Worm (Caenorhabditis elegans) whole organism, L1 larva: ENCODE results near the gene srsx-6.

Source experiments
- egl-27 ChIP-seq, 2 experiments: fragments of 150-350 bp in 1 of 2; sonication (generic microtip); optimal IDR thresholded peaks; 3 replicates each; lab custom pipeline; 2017 to 2018; ENCODE audit warnings: missing biosample characterization in 2 of 2, missing genetic modification characterization in 2 of 2, missing genetic modification reagents in 2 of 2
- lin-39 ChIP-seq: fragments of 150-350 bp; optimal IDR thresholded peaks from 2 replicates; lab custom pipeline; 2014; ENCODE audit warnings: missing biosample characterization, missing genetic modification reagents, missing genetic modification characterization
- nhr-237 ChIP-seq: fragments of 150-350 bp; optimal IDR thresholded peaks from 2 replicates; lab custom pipeline; 2014; ENCODE audit warnings: missing biosample characterization, missing genetic modification characterization
- pqm-1 ChIP-seq: sonication (generic microtip); optimal IDR thresholded peaks from 3 replicates; lab custom pipeline; 2017; ENCODE audit warnings: missing biosample characterization, missing genetic modification characterization

ce11 chrV:7964429-7964828, 37.5 kb downstream of the srsx-6 start:
- TF ChIP-seq egl-27 (tag; optimal IDR thresholded peaks at IDR 0.05; lab: Kevin White, UChicago) (no peak), pqm-1 (no peak), lin-39 (tag; lab: Kevin White, UChicago) (no peak), nhr-237 (tag; lab: Kevin White, UChicago) (no peak)
